Worm (Caenorhabditis elegans) whole organism, L4 larva: ENCODE measurements around the gene C17G10.7.

Source experiments
- F44E2.7 ChIP-seq: fragments of 200-800 bp; sonication (Bioruptor generic); IDR thresholded peaks from 2 replicates; pipeline ENCODE4 v2.1.2; 2022; ENCODE audit warnings: missing genetic modification characterization, missing compliant biosample characterization
- T20F7.1 ChIP-seq: fragments of 200-800 bp; sonication (Bioruptor generic); optimal IDR thresholded peaks from 2 replicates; lab custom pipeline; 2018; ENCODE audit warnings: mild to moderate bottlenecking, missing genetic modification characterization, missing compliant biosample characterization
- Y5F2A.4 ChIP-seq: fragments of 200-800 bp; sonication (Bioruptor generic); optimal IDR thresholded peaks from 2 replicates; lab custom pipeline; 2018; ENCODE audit warnings: mild to moderate bottlenecking, missing genetic modification characterization, missing compliant biosample characterization
- ZK337.2 ChIP-seq: fragments of 200-800 bp; sonication (Bioruptor generic); IDR thresholded peaks from 2 replicates; pipeline ENCODE4 v1.3.6; 2022; ENCODE audit warnings: missing genetic modification reagents, missing genetic modification characterization, missing compliant biosample characterization
- ZK546.5 ChIP-seq, 2 experiments: sonication (generic microtip); optimal IDR thresholded peaks; 2 replicates each; lab custom pipeline; 2017; ENCODE audit warnings: missing biosample characterization in 2 of 2, missing genetic modification characterization in 2 of 2
- arid-1 ChIP-seq: fragments of 200-800 bp; sonication (Bioruptor generic); conservative IDR thresholded peaks from 2 replicates; pipeline ENCODE4 v1.3.6; 2022; ENCODE audit warnings: missing genetic modification reagents, missing genetic modification characterization, missing compliant biosample characterization
- ceh-28 ChIP-seq: fragments of 150-350 bp; optimal IDR thresholded peaks from 2 replicates; lab custom pipeline; 2014; ENCODE audit warnings: missing biosample characterization, missing genetic modification reagents, missing genetic modification characterization
- ceh-32 ChIP-seq: sonication (generic microtip); optimal IDR thresholded peaks from 2 replicates; lab custom pipeline; 2016; ENCODE audit warnings: mild to moderate bottlenecking, missing genetic modification characterization, missing compliant biosample characterization; ENCODE audit not compliant: poor library complexity
- daf-12 ChIP-seq: fragments of 150-350 bp; optimal IDR thresholded peaks from 2 replicates; lab custom pipeline; 2014; ENCODE audit warnings: missing biosample characterization, missing genetic modification reagents, missing genetic modification characterization
- dpl-1 ChIP-seq: fragments of 150-350 bp; optimal IDR thresholded peaks from 2 replicates; lab custom pipeline; 2014; ENCODE audit warnings: missing biosample characterization, missing genetic modification reagents, missing genetic modification characterization
- duxl-1 ChIP-seq: sonication (generic microtip); optimal IDR thresholded peaks from 2 replicates; lab custom pipeline; 2016; ENCODE audit warnings: mild to moderate bottlenecking, missing genetic modification characterization, moderate library complexity, missing compliant biosample characterization; ENCODE audit not compliant: poor library complexity
- dve-1 ChIP-seq: sonication (generic microtip); optimal IDR thresholded peaks from 2 replicates; lab custom pipeline; 2017; ENCODE audit warnings: antibody characterized with exemption, mild to moderate bottlenecking, missing genetic modification characterization, missing compliant biosample characterization; ENCODE audit not compliant: insufficient read depth
- egl-43 ChIP-seq: fragments of 200-800 bp; sonication (Bioruptor generic); IDR thresholded peaks from 2 replicates; pipeline ENCODE4 v1.3.6; 2022; ENCODE audit warnings: missing genetic modification reagents, missing genetic modification characterization, missing compliant biosample characterization
- fos-1 ChIP-seq: fragments of 150-350 bp; optimal IDR thresholded peaks from 2 replicates; lab custom pipeline; 2014; ENCODE audit warnings: missing biosample characterization, missing genetic modification characterization
- hif-1 ChIP-seq, 2 experiments: sonication (generic microtip); optimal IDR thresholded peaks; 2 replicates each; lab custom pipeline; 2016 to 2017; ENCODE audit warnings: missing compliant biosample characterization in 2 of 2, missing genetic modification characterization in 2 of 2, missing genetic modification reagents in 2 of 2, missing genotype in 2 of 2, mild to moderate bottlenecking in 1 of 2
- hlh-30 ChIP-seq: sonication (generic microtip); optimal IDR thresholded peaks from 2 replicates; lab custom pipeline; 2017; ENCODE audit warnings: antibody characterized with exemption, mild to moderate bottlenecking, missing genetic modification characterization, missing compliant biosample characterization; ENCODE audit not compliant: insufficient read depth
- lin-13 ChIP-seq: fragments of 150-350 bp; optimal IDR thresholded peaks from 2 replicates; lab custom pipeline; 2014; ENCODE audit warnings: missing biosample characterization, missing genetic modification reagents, missing genetic modification characterization
- lin-15B ChIP-seq: fragments of 150-350 bp; sonication (generic microtip); optimal IDR thresholded peaks from 3 replicates; lab custom pipeline; 2014; ENCODE audit warnings: missing biosample characterization, missing genetic modification characterization
- lin-38 ChIP-seq: fragments of 200-800 bp; sonication (Bioruptor generic); IDR thresholded peaks from 2 replicates; pipeline ENCODE4 v1.3.6; 2022; ENCODE audit warnings: missing genetic modification reagents, missing genetic modification characterization, missing compliant biosample characterization
- lin-39 ChIP-seq: fragments of 150-350 bp; optimal IDR thresholded peaks from 2 replicates; lab custom pipeline; 2014; ENCODE audit warnings: missing biosample characterization, missing genetic modification reagents, missing genetic modification characterization
- lsy-2 ChIP-seq, 2 experiments: fragments of 150-350 bp in 1 of 2; sonication (generic microtip) in 1 of 2; optimal IDR thresholded peaks; 2 replicates each; lab custom pipeline; 2014 to 2017; ENCODE audit warnings: missing biosample characterization in 2 of 2, missing genetic modification characterization in 2 of 2
- madf-5 ChIP-seq, 2 experiments: fragments of 200-800 bp; sonication (Bioruptor generic); IDR thresholded peaks; 2 replicates each; pipeline ENCODE4 v1.3.6; 2022; ENCODE audit warnings: missing compliant biosample characterization in 2 of 2, missing genetic modification characterization in 2 of 2
- madf-9 ChIP-seq: fragments of 200-800 bp; sonication (Bioruptor generic); conservative IDR thresholded peaks from 2 replicates; pipeline ENCODE4 v1.3.6; 2022; ENCODE audit warnings: missing genetic modification reagents, missing genetic modification characterization, missing compliant biosample characterization
- mdl-1 ChIP-seq, 2 experiments: fragments of 150-350 bp in 1 of 2; sonication (generic microtip) in 1 of 2; optimal IDR thresholded peaks; 2 replicates each; lab custom pipeline; 2014 to 2017; ENCODE audit warnings: missing biosample characterization in 2 of 2, missing genetic modification characterization in 2 of 2
- mep-1 ChIP-seq: fragments of 150-350 bp; sonication (generic microtip); optimal IDR thresholded peaks from 3 replicates; lab custom pipeline; 2014; ENCODE audit warnings: missing biosample characterization, missing genetic modification characterization
- mes-2 ChIP-seq: sonication (generic microtip); optimal IDR thresholded peaks from 2 replicates; lab custom pipeline; 2016; ENCODE audit warnings: missing genotype, mild to moderate bottlenecking, missing genetic modification characterization, missing compliant biosample characterization; ENCODE audit not compliant: poor library complexity, severe bottlenecking
- nhr-25 ChIP-seq: sonication (generic microtip); optimal IDR thresholded peaks from 2 replicates; lab custom pipeline; 2017; ENCODE audit warnings: missing genetic modification characterization, mild to moderate bottlenecking, missing compliant biosample characterization, antibody characterized with exemption, moderate library complexity, borderline replicate concordance; ENCODE audit not compliant: insufficient read depth
- nhr-28 ChIP-seq: fragments of 150-350 bp; optimal IDR thresholded peaks from 2 replicates; lab custom pipeline; 2014; ENCODE audit warnings: missing biosample characterization, missing genetic modification characterization
- nhr-76 ChIP-seq: fragments of 150-350 bp; optimal IDR thresholded peaks from 2 replicates; lab custom pipeline; 2014; ENCODE audit warnings: missing biosample characterization, missing genetic modification characterization
- nhr-77 ChIP-seq: fragments of 150-350 bp; optimal IDR thresholded peaks from 2 replicates; lab custom pipeline; 2014; ENCODE audit warnings: missing biosample characterization, missing genetic modification characterization
- pqm-1 ChIP-seq: sonication (generic microtip); optimal IDR thresholded peaks from 2 replicates; lab custom pipeline; 2017; ENCODE audit warnings: missing biosample characterization, missing genetic modification characterization
- rbr-2 ChIP-seq: sonication (generic microtip); optimal IDR thresholded peaks from 2 replicates; lab custom pipeline; 2016; ENCODE audit warnings: missing genotype, missing genetic modification characterization, missing compliant biosample characterization
- skn-1 ChIP-seq: fragments of 150-350 bp; optimal IDR thresholded peaks from 2 replicates; lab custom pipeline; 2014; ENCODE audit warnings: missing biosample characterization, missing genetic modification characterization
- spr-1 ChIP-seq: sonication (generic microtip); optimal IDR thresholded peaks from 2 replicates; lab custom pipeline; 2016; ENCODE audit warnings: mild to moderate bottlenecking, missing genetic modification characterization, missing compliant biosample characterization
- unc-130 ChIP-seq: sonication (generic microtip); optimal IDR thresholded peaks from 2 replicates; lab custom pipeline; 2016; ENCODE audit warnings: missing genetic modification reagents, missing genetic modification characterization, missing compliant biosample characterization
- unc-62 ChIP-seq, 3 experiments: fragments of 150-350 bp in 1 of 3; sonication (generic microtip); optimal IDR thresholded peaks in 2 of 3; peaks in 1 of 3; 1 replicate in 1 of 3; 2 replicates in 2 of 3; lab custom pipeline; 2014 to 2017; ENCODE audit warnings: missing biosample characterization in 3 of 3, missing genetic modification characterization in 3 of 3, missing genetic modification reagents in 3 of 3, missing genotype in 1 of 3
- zfp-2 ChIP-seq: sonication (generic microtip); optimal IDR thresholded peaks from 2 replicates; lab custom pipeline; 2016; ENCODE audit warnings: mild to moderate bottlenecking, missing genetic modification characterization, missing compliant biosample characterization
- zip-11 ChIP-seq: fragments of 200-800 bp; sonication (Bioruptor generic); IDR thresholded peaks from 2 replicates; pipeline ENCODE4 v1.3.6; 2022; ENCODE audit warnings: missing genetic modification characterization, missing compliant biosample characterization

Gene C17G10.7

ce11 chrII:5599326-5600044 is 8.2 kb downstream of the C17G10.7 start, which contains the start of gene C17G10.10 (continued):
- TF ChIP-seq madf-9 (GFP tag; lab: Robert Waterston, UW), result no peak
- no peak for TF ChIP-seq ceh-32 (tag; lab: Kevin White, UChicago)
- TF ChIP-seq pqm-1 (tag; lab: Kevin White, UChicago), result peak; percentile 33
- TF ChIP-seq fos-1 (tag; lab: Kevin White, UChicago), result no peak
- no peak for TF ChIP-seq ceh-28
- no peak for TF ChIP-seq Y5F2A.4 (GFP tag; lab: Kevin White, UChicago)
- no peak for TF ChIP-seq nhr-76 (tag; lab: Kevin White, UChicago)
- TF ChIP-seq duxl-1 (tag; lab: Kevin White, UChicago), result peak; percentile 78
- no peak for TF ChIP-seq daf-12 (tag; lab: Kevin White, UChicago)
- TF ChIP-seq hif-1 (tag; optimal IDR thresholded peaks at IDR 0.05; lab: Kevin White, UChicago), result no peak
- no peak for TF ChIP-seq F44E2.7 (GFP tag; lab: Robert Waterston, UW)
- peak; percentile 67 for TF ChIP-seq rbr-2 (tag; lab: Kevin White, UChicago)
- no peak for TF ChIP-seq madf-5 (GFP tag; IDR thresholded peaks at IDR 0.05; lab: Robert Waterston, UW)
- no peak for TF ChIP-seq zip-11 (GFP tag; lab: Robert Waterston, UW)
- no peak for TF ChIP-seq lin-39 (tag; lab: Kevin White, UChicago)
- peak; percentile 89 for TF ChIP-seq dve-1 (tag; lab: Kevin White, UChicago)
- TF ChIP-seq lin-15B (tag; lab: Kevin White, UChicago), result no peak
- no peak for TF ChIP-seq skn-1
- TF ChIP-seq, all 104 proteins: peak for 44

ce11 chrII:5596247-5596646 is 11.4 kb downstream of the C17G10.7 start, which contains the start of gene C17G10.1:
TSS of gene C17G10.1 (plus strand) at chrII:5596547.
- TF ChIP-seq ZK546.5 (tag; optimal IDR thresholded peaks at IDR 0.05; lab: Kevin White, UChicago) (no peak), lin-38 (GFP tag; lab: Robert Waterston, UW) (no peak)
- TF ChIP-seq, all 104 proteins: peak for 0

ce11 chrII:5594210-5594764 is 13.4 kb downstream of the C17G10.7 start, which contains the start of gene ttc-4:
TSS of gene ttc-4 (plus strand) at chrII:5594714.
- TF ChIP-seq ZK337.2 (GFP tag; lab: Robert Waterston, UW), result no peak
- peak; percentile 39 for TF ChIP-seq dpl-1 (GFP tag; lab: Kevin White, UChicago)
- TF ChIP-seq zfp-2 (tag; lab: Kevin White, UChicago), result no peak
- TF ChIP-seq spr-1 (tag; lab: Kevin White, UChicago), result no peak
- peak; percentile 77 for TF ChIP-seq mes-2
- peak; percentile 25 for TF ChIP-seq mep-1 (tag; lab: Kevin White, UChicago)
- peak; percentile 54 for TF ChIP-seq dve-1 (tag; lab: Kevin White, UChicago)
- peak; percentile 62 for TF ChIP-seq nhr-77
- peak; percentile 64 for TF ChIP-seq unc-130 (GFP tag; lab: Kevin White, UChicago)
- peak; percentile 25 for TF ChIP-seq T20F7.1 (GFP tag; lab: Kevin White, UChicago)
- peak; percentile 39 for TF ChIP-seq nhr-28 (tag; lab: Kevin White, UChicago)
- TF ChIP-seq egl-43, result no peak
- TF ChIP-seq hlh-30 (tag; lab: Kevin White, UChicago), result peak; percentile 43
- TF ChIP-seq lin-13 (GFP tag; lab: Kevin White, UChicago), result peak; percentile 31
- peak in 1 of 2 experiments; percentile 64 for TF ChIP-seq lsy-2 (tag; optimal IDR thresholded peaks at IDR 0.05; lab: Kevin White, UChicago)
- TF ChIP-seq mdl-1 (tag; optimal IDR thresholded peaks at IDR 0.05; lab: Kevin White, UChicago), result peak in 1 of 2 experiments; percentile 0
- no peak for TF ChIP-seq nhr-25
- peak in 1 of 2 experiments; percentile 82 for TF ChIP-seq hif-1 (tag; optimal IDR thresholded peaks at IDR 0.05; lab: Kevin White, UChicago)
- TF ChIP-seq rbr-2 (tag; lab: Kevin White, UChicago), result peak; percentile 18
- peak in 1 of 2 experiments; percentile 21 for TF ChIP-seq unc-62 (GFP tag; optimal IDR thresholded peaks at IDR 0.05 in 1 of 2; lab: Kevin White, UChicago)
- TF ChIP-seq unc-62 (tag; optimal IDR thresholded peaks at IDR 0.05; lab: Kevin White, UChicago), result no peak
- TF ChIP-seq arid-1 (GFP tag; lab: Robert Waterston, UW), result no peak
- TF ChIP-seq lin-38 (GFP tag; lab: Robert Waterston, UW), result peak; percentile 91
